Fruit fly (Drosophila melanogaster): ENCODE data around the gene CG13384.

CG13384 gene

dm6 chr2L:8376717-8377116, 7.5 kb upstream of the CG13384 start, which contains the start of the genes CG13390 and CG17294:
Gene CG13390 (minus strand): TSS chr2L:8376797.
Gene CG17294 (plus strand): TSS chr2L:8377035.
- TF ChIP-seq pan (optimal IDR thresholded peaks at IDR 0.05) (no peak), Dll (optimal IDR thresholded peaks at IDR 0.05) (no peak), EcR (GFP tag; optimal IDR thresholded peaks at IDR 0.05) (no peak), CG8478 (optimal IDR thresholded peaks at IDR 0.05) (no peak), usp (GFP tag; optimal IDR thresholded peaks at IDR 0.05) (no peak), psq (optimal IDR thresholded peaks at IDR 0.05) (no peak)

- TF ChIP-seq EcR (GFP tag; optimal IDR thresholded peaks at IDR 0.05) (no peak), Dll (optimal IDR thresholded peaks at IDR 0.05) (no peak), psq (optimal IDR thresholded peaks at IDR 0.05) (no peak), CG8478 (optimal IDR thresholded peaks at IDR 0.05) (no peak), pan (optimal IDR thresholded peaks at IDR 0.05) (no peak), usp (GFP tag; optimal IDR thresholded peaks at IDR 0.05) (no peak)
Measured at dm6 chr2L:8381508-8382036, 2.7 kb upstream of the CG13384 start, which contains the start of gene AlaRS. Gene AlaRS (minus strand): TSS chr2L:8381764.

dm6 chr2L:8382646-8383045, 1.6 kb upstream of the CG13384 start, which contains the start of the genes CG13392 and Rcd4:
Gene CG13392 (minus strand): TSS chr2L:8382807.
Gene Rcd4 (plus strand): TSS chr2L:8382861.
- TF ChIP-seq Dll (optimal IDR thresholded peaks at IDR 0.05) (no peak), EcR (GFP tag; optimal IDR thresholded peaks at IDR 0.05) (no peak), pan (optimal IDR thresholded peaks at IDR 0.05) (no peak), usp (GFP tag; optimal IDR thresholded peaks at IDR 0.05) (no peak), CG8478 (optimal IDR thresholded peaks at IDR 0.05) (no peak), psq (optimal IDR thresholded peaks at IDR 0.05) (no peak)

dm6 chr2L:8384985-8385519, 797 bp downstream of the CG13384 start:
- TF ChIP-seq Dll (optimal IDR thresholded peaks at IDR 0.05), result no peak
- no peak for TF ChIP-seq CG8478 (optimal IDR thresholded peaks at IDR 0.05)
- TF ChIP-seq psq (optimal IDR thresholded peaks at IDR 0.05), result no peak
- no peak for TF ChIP-seq EcR (GFP tag; optimal IDR thresholded peaks at IDR 0.05)
- TF ChIP-seq pan (optimal IDR thresholded peaks at IDR 0.05), result no peak
- no peak for TF ChIP-seq usp (GFP tag; optimal IDR thresholded peaks at IDR 0.05)

dm6 chr2L:8385849-8386248, 1.6 kb downstream of the CG13384 start:
- TF ChIP-seq EcR (GFP tag; optimal IDR thresholded peaks at IDR 0.05), result no peak
- TF ChIP-seq usp (GFP tag; optimal IDR thresholded peaks at IDR 0.05), result no peak

- TF ChIP-seq usp (GFP tag; optimal IDR thresholded peaks at IDR 0.05) (no peak), psq (optimal IDR thresholded peaks at IDR 0.05) (no peak), EcR (GFP tag; optimal IDR thresholded peaks at IDR 0.05) (no peak), Dll (optimal IDR thresholded peaks at IDR 0.05) (no peak), pan (optimal IDR thresholded peaks at IDR 0.05) (no peak), CG8478 (optimal IDR thresholded peaks at IDR 0.05) (no peak)
Measured at dm6 chr2L:8389231-8389630, 5.0 kb downstream of the CG13384 start, which contains the start of gene CG42819. Gene CG42819 (minus strand): TSS chr2L:8389331.

dm6 chr2L:8392298-8392697, 8.0 kb downstream of the CG13384 start, which contains the start of gene CG42820:
Gene CG42820 (minus strand): TSS chr2L:8392398.
- TF ChIP-seq Dll (optimal IDR thresholded peaks at IDR 0.05) (no peak), pan (optimal IDR thresholded peaks at IDR 0.05) (no peak), psq (optimal IDR thresholded peaks at IDR 0.05) (no peak), CG8478 (optimal IDR thresholded peaks at IDR 0.05) (no peak), usp (GFP tag; optimal IDR thresholded peaks at IDR 0.05) (no peak), EcR (GFP tag; optimal IDR thresholded peaks at IDR 0.05) (no peak)

dm6 chr2L:8393122-8393521, 8.9 kb downstream of the CG13384 start, which contains the start of gene Acp29AB:
Gene Acp29AB (minus strand): TSS chr2L:8393222.
- TF ChIP-seq CG8478 (optimal IDR thresholded peaks at IDR 0.05) (no peak), psq (optimal IDR thresholded peaks at IDR 0.05) (no peak), Dll (optimal IDR thresholded peaks at IDR 0.05) (no peak), EcR (GFP tag; optimal IDR thresholded peaks at IDR 0.05) (no peak), pan (optimal IDR thresholded peaks at IDR 0.05) (no peak), usp (GFP tag; optimal IDR thresholded peaks at IDR 0.05) (no peak)

dm6 chr2L:8394180-8394579, 9.9 kb downstream of the CG13384 start, which contains the start of gene lectin-29Ca:
Gene lectin-29Ca (minus strand): TSS chr2L:8394280.
- TF ChIP-seq psq (optimal IDR thresholded peaks at IDR 0.05) (no peak), usp (GFP tag; optimal IDR thresholded peaks at IDR 0.05) (no peak), EcR (GFP tag; optimal IDR thresholded peaks at IDR 0.05) (no peak)

- TF ChIP-seq usp (GFP tag; optimal IDR thresholded peaks at IDR 0.05), result no peak
- no peak for TF ChIP-seq pan (optimal IDR thresholded peaks at IDR 0.05)
- TF ChIP-seq psq (optimal IDR thresholded peaks at IDR 0.05), result no peak
- no peak for TF ChIP-seq Dll (optimal IDR thresholded peaks at IDR 0.05)
- no peak for TF ChIP-seq CG8478 (optimal IDR thresholded peaks at IDR 0.05)
- TF ChIP-seq EcR (GFP tag; optimal IDR thresholded peaks at IDR 0.05), result no peak
Measured at dm6 chr2L:8394840-8395239, 10.6 kb downstream of the CG13384 start, which contains the start of gene Peritrophin-15b. Gene Peritrophin-15b (minus strand): TSS chr2L:8394940.

- TF ChIP-seq CG8478 (optimal IDR thresholded peaks at IDR 0.05), result no peak
- no peak for TF ChIP-seq psq (optimal IDR thresholded peaks at IDR 0.05)
- no peak for TF ChIP-seq EcR (GFP tag; optimal IDR thresholded peaks at IDR 0.05)
- no peak for TF ChIP-seq pan (optimal IDR thresholded peaks at IDR 0.05)
- TF ChIP-seq usp (GFP tag; optimal IDR thresholded peaks at IDR 0.05), result no peak
- no peak for TF ChIP-seq Dll (optimal IDR thresholded peaks at IDR 0.05)
Measured at dm6 chr2L:8395996-8396699, 11.9 kb downstream of the CG13384 start, which contains the start of the genes Peritrophin-15a and CG13385. Gene Peritrophin-15a (minus strand): TSS chr2L:8396096. Gene CG13385 (plus strand): TSS chr2L:8396649.

dm6 chr2L:8398721-8399120, 14.5 kb downstream of the CG13384 start, which contains the start of gene CG13386:
Gene CG13386 (plus strand): TSS chr2L:8399021.
- TF ChIP-seq Dll (optimal IDR thresholded peaks at IDR 0.05), result no peak
- no peak for TF ChIP-seq EcR (GFP tag; optimal IDR thresholded peaks at IDR 0.05)
- TF ChIP-seq pan (optimal IDR thresholded peaks at IDR 0.05), result no peak
- TF ChIP-seq psq (optimal IDR thresholded peaks at IDR 0.05), result no peak

All from whole organism.